Worm (Caenorhabditis elegans) whole organism, L4/young adult: ENCODE data around the gene C40A11.3.

ENCODE experiments used
- W03F9.2 ChIP-seq: fragments of 150-350 bp; optimal IDR thresholded peaks from 2 replicates; lab custom pipeline; 2014; ENCODE audit warnings: missing biosample characterization, missing genetic modification characterization
- dao-5 ChIP-seq: sonication (generic microtip); optimal IDR thresholded peaks from 2 replicates; lab custom pipeline; 2016; ENCODE audit warnings: missing genotype, missing genetic modification characterization, moderate library complexity, missing compliant biosample characterization
- him-1 ChIP-seq: sonication (generic microtip); optimal IDR thresholded peaks from 2 replicates; lab custom pipeline; 2016; ENCODE audit warnings: missing genotype, missing genetic modification reagents, missing genetic modification characterization, missing compliant biosample characterization

DNA sequence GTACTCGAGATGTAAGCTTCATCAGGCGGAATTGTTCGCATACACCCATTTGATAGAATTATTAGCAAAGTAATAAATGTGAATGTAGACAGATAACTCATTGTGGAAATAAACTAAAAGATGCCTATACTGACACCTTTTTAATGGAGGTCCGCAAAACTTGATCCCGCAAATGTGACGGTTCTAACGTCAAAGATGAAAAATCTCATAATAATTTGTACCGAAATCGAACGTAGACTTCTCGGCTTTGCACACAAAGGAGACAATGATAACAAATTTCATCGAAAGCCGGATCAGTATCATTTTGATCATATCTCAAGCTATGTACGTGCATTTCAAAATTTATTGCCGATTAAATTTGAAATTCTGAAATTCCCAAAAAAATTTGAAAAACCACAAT lies 32.6 kb upstream of the C40A11.3 start, which contains the start of gene R52.4:
- no peak for TF ChIP-seq dao-5 (tag; lab: Kevin White, UChicago)
- TF ChIP-seq him-1 = no peak
- no peak for TF ChIP-seq W03F9.2
